Worm (Caenorhabditis elegans): ENCODE results near the gene bus-18.

DNA sequence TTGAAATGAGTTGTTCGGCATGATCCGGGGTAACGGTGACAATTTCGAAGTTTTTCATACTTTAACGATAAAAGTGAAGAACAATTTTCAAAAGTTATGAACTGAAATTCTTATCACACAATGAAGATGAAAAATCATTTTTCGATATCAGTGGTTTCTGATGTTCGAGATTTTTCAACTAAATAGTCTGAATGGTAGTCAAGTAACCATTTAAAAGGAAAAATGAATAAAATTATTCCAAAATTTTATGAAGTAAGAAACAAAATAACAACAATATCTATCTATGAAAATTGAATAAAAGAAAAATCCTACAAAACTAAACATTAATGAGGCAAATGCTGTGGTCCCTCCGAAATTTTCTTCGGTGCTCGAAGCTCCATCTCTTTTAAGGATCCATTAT is 52.1 kb downstream of the bus-18 start, which contains the start of gene D2023.4:
- TF ChIP-seq nhr-77 (tag; optimal IDR thresholded peaks at IDR 0.05) (no peak), nhr-12 (tag; optimal IDR thresholded peaks at IDR 0.05) (no peak), ztf-11 (tag; optimal IDR thresholded peaks at IDR 0.05) (no peak), zag-1 (tag; optimal IDR thresholded peaks at IDR 0.05) (no peak), unc-62 (GFP tag; optimal IDR thresholded peaks at IDR 0.05) (no peak), lin-39 (tag; optimal IDR thresholded peaks at IDR 0.05) (no peak), efl-1 (optimal IDR thresholded peaks at IDR 0.05) (no peak), efl-1 (GFP tag; optimal IDR thresholded peaks at IDR 0.05 in 1 of 2) (no peak), nhr-237 (tag; optimal IDR thresholded peaks at IDR 0.05) (no peak), lin-15B (tag; optimal IDR thresholded peaks at IDR 0.05) (no peak), pqm-1 (tag; optimal IDR thresholded peaks at IDR 0.05) (no peak), elt-3 (tag; optimal IDR thresholded peaks at IDR 0.05) (no peak), lin-35 (GFP tag; optimal IDR thresholded peaks at IDR 0.05) (no peak)

Data from whole organism, L1 larva.